Worm (Caenorhabditis elegans) whole organism, L3 larva: Measurements from ENCODE around the gene clec-162.

ENCODE experiments used
- aly-2 ChIP-seq: fragments of 150-350 bp; optimal IDR thresholded peaks from 2 replicates; lab custom pipeline; 2014; ENCODE audit warnings: missing biosample characterization, missing genetic modification characterization
- lin-15B ChIP-seq: fragments of 150-350 bp; optimal IDR thresholded peaks from 2 replicates; lab custom pipeline; 2014; ENCODE audit warnings: missing biosample characterization, missing genetic modification characterization
- nhr-28 ChIP-seq: fragments of 150-350 bp; optimal IDR thresholded peaks from 2 replicates; lab custom pipeline; 2014; ENCODE audit warnings: missing biosample characterization, missing genetic modification characterization
- nhr-77 ChIP-seq: fragments of 150-350 bp; optimal IDR thresholded peaks from 2 replicates; lab custom pipeline; 2014; ENCODE audit warnings: missing biosample characterization, missing genetic modification characterization
- pha-4 ChIP-seq: fragments of 150-350 bp; optimal IDR thresholded peaks from 2 replicates; lab custom pipeline; 2014; ENCODE audit warnings: missing biosample characterization, missing genetic modification reagents, missing genetic modification characterization
- unc-39 ChIP-seq: sonication (generic microtip); optimal IDR thresholded peaks from 4 replicates; lab custom pipeline; 2017; ENCODE audit warnings: missing biosample characterization, missing genetic modification characterization
- zag-1 ChIP-seq: fragments of 150-350 bp; optimal IDR thresholded peaks from 2 replicates; lab custom pipeline; 2014; ENCODE audit warnings: missing biosample characterization, missing genetic modification characterization

ce11 chrIII:9770590-9770989, 45.6 kb upstream of the clec-162 start:
- TF ChIP-seq lin-15B (tag; lab: Kevin White, UChicago) (no peak), zag-1 (tag; lab: Kevin White, UChicago) (no peak), nhr-77 (tag; lab: Kevin White, UChicago) (no peak), aly-2 (tag; lab: Kevin White, UChicago) (no peak), pha-4 (tag; lab: Kevin White, UChicago) (no peak), unc-39 (no peak), nhr-28 (no peak)
